Worm (Caenorhabditis elegans) whole organism, young adult: ENCODE data around the gene fbxb-117.

ENCODE experiments used
- B0035.1 ChIP-seq: sonication (generic microtip); optimal IDR thresholded peaks from 2 replicates; lab custom pipeline; 2016; ENCODE audit warnings: missing genetic modification characterization, mild to moderate bottlenecking, missing compliant biosample characterization, missing genotype, missing genetic modification reagents
- F10E7.11 ChIP-seq: sonication (generic microtip); optimal IDR thresholded peaks from 2 replicates; lab custom pipeline; 2017; ENCODE audit warnings: mild to moderate bottlenecking, missing genetic modification characterization, moderate library complexity, missing compliant biosample characterization
- F52B5.7 ChIP-seq: sonication (generic microtip); optimal IDR thresholded peaks from 2 replicates; lab custom pipeline; 2016; ENCODE audit warnings: mild to moderate bottlenecking, missing genetic modification characterization, missing compliant biosample characterization
- dpff-1 ChIP-seq: sonication (generic microtip); optimal IDR thresholded peaks from 2 replicates; lab custom pipeline; 2017; ENCODE audit warnings: mild to moderate bottlenecking, missing genetic modification characterization, missing compliant biosample characterization
- dpl-1 ChIP-seq: fragments of 150-350 bp; optimal IDR thresholded peaks from 2 replicates; lab custom pipeline; 2014; ENCODE audit warnings: missing biosample characterization, missing genetic modification reagents, missing genetic modification characterization
- ets-4 ChIP-seq: fragments of 200-800 bp; sonication (Bioruptor generic); optimal IDR thresholded peaks from 2 replicates; lab custom pipeline; 2018; ENCODE audit warnings: mild to moderate bottlenecking, missing genetic modification characterization, missing compliant biosample characterization
- nfya-2 ChIP-seq: fragments of 200-800 bp; sonication (Bioruptor generic); IDR thresholded peaks from 2 replicates; pipeline ENCODE4 v1.3.6; 2022; ENCODE audit warnings: missing genetic modification reagents, missing genetic modification characterization, missing compliant biosample characterization
- nhr-90 ChIP-seq: sonication (generic microtip); optimal IDR thresholded peaks from 2 replicates; lab custom pipeline; 2016; ENCODE audit warnings: missing genotype, mild to moderate bottlenecking, missing genetic modification characterization, missing compliant biosample characterization
- pha-4 ChIP-seq: fragments of 150-350 bp; sonication (generic microtip); optimal IDR thresholded peaks from 2 replicates; lab custom pipeline; 2014; ENCODE audit warnings: missing biosample characterization, missing genetic modification reagents, missing genetic modification characterization
- snpc-4 ChIP-seq, 5 experiments: fragments of 150-350 bp in 1 of 5; sonication (generic microtip) in 4 of 5; optimal IDR thresholded peaks; 2 replicates each; lab custom pipeline; 2014 to 2018; ENCODE audit warnings: missing genetic modification characterization in 5 of 5, missing biosample characterization in 3 of 5, antibody characterized with exemption in 2 of 5, mild to moderate bottlenecking in 2 of 5, missing compliant biosample characterization in 2 of 5, missing genotype in 2 of 5, moderate library complexity in 2 of 5, missing genetic modification reagents in 1 of 5
- unc-62 ChIP-seq: fragments of 150-350 bp; optimal IDR thresholded peaks from 2 replicates; lab custom pipeline; 2014; ENCODE audit warnings: missing biosample characterization, missing genetic modification reagents, missing genetic modification characterization
- ztf-26 ChIP-seq: sonication (generic microtip); optimal IDR thresholded peaks from 2 replicates; lab custom pipeline; 2017; ENCODE audit warnings: missing genetic modification characterization, missing compliant biosample characterization

ce11 chrV:19311391-19311790 is 29.0 kb downstream of the fbxb-117 start, which contains the start of gene C43D7.8:
- TF ChIP-seq B0035.1 (tag; lab: Kevin White, UChicago) (no peak), snpc-4 (GFP tag; optimal IDR thresholded peaks at IDR 0.05; lab: Kevin White, UChicago) (no peak), snpc-4 (tag; optimal IDR thresholded peaks at IDR 0.05; lab: Kevin White, UChicago) (no peak), ztf-26 (tag; lab: Kevin White, UChicago) (no peak), ets-4 (GFP tag; lab: Kevin White, UChicago) (no peak), pha-4 (tag; lab: Kevin White, UChicago) (no peak), dpff-1 (tag; lab: Kevin White, UChicago) (no peak), dpl-1 (GFP tag; lab: Kevin White, UChicago) (no peak), nfya-2 (no peak), F52B5.7 (no peak), unc-62 (GFP tag; lab: Kevin White, UChicago) (no peak), nhr-90 (tag; lab: Kevin White, UChicago) (no peak), F10E7.11 (tag; lab: Kevin White, UChicago) (no peak)
